Fruit fly (Drosophila melanogaster): Measurements from ENCODE around the gene verm.

dm6 chr3L:19701106-19701505 is 6.0 kb upstream of the verm start:
- TF ChIP-seq Hr39 (GFP tag; optimal IDR thresholded peaks at IDR 0.05) (no peak), lz (GFP tag; optimal IDR thresholded peaks at IDR 0.05) (no peak), Gug (GFP tag; IDR thresholded peaks at IDR 0.05) (no peak), topi (GFP tag; optimal IDR thresholded peaks at IDR 0.05) (no peak), Hr4 (GFP tag; optimal IDR thresholded peaks at IDR 0.05) (no peak), svp (GFP tag) (no peak)
